Worm (Caenorhabditis elegans) whole organism, early embryonic: ENCODE data around the gene F41H8.1.
"Not testable (repeated sequence)": the region's sequence is repeated elsewhere in the genome, so short reads cannot be mapped to it uniquely, and the experiment has no call there.

Experiments used
- B0310.2 ChIP-seq: sonication (generic microtip); optimal IDR thresholded peaks from 2 replicates; lab custom pipeline; 2016; ENCODE audit warnings: mild to moderate bottlenecking, missing genetic modification characterization, missing compliant biosample characterization
- F13C5.2 ChIP-seq: sonication (generic microtip); optimal IDR thresholded peaks from 2 replicates; lab custom pipeline; 2017; ENCODE audit warnings: mild to moderate bottlenecking, missing genetic modification characterization, inconsistent platforms, missing compliant biosample characterization
- aly-1 ChIP-seq: sonication (generic microtip); optimal IDR thresholded peaks from 2 replicates; lab custom pipeline; 2016; ENCODE audit warnings: missing genetic modification characterization, missing compliant biosample characterization
- ama-1 ChIP-seq: fragments of 150-350 bp; optimal IDR thresholded peaks from 2 replicates; lab custom pipeline; 2014
- ceh-13 ChIP-seq: fragments of 200-800 bp; sonication (Bioruptor generic); optimal IDR thresholded peaks from 2 replicates; lab custom pipeline; 2018; ENCODE audit warnings: mild to moderate bottlenecking, missing genetic modification characterization, missing compliant biosample characterization
- ceh-36 ChIP-seq: sonication (generic microtip); optimal IDR thresholded peaks from 2 replicates; lab custom pipeline; 2016; ENCODE audit warnings: missing genetic modification characterization, inconsistent platforms, missing compliant biosample characterization
- ets-7 ChIP-seq: sonication (generic microtip); optimal IDR thresholded peaks from 2 replicates; lab custom pipeline; 2016; ENCODE audit warnings: missing genotype, missing genetic modification characterization, missing compliant biosample characterization
- flt-1 ChIP-seq: fragments of 200-800 bp; sonication (Bioruptor generic); IDR thresholded peaks from 2 replicates; pipeline ENCODE4 v1.3.6; 2022; ENCODE audit warnings: missing genetic modification characterization, missing compliant biosample characterization
- hmbx-1 ChIP-seq: sonication (generic microtip); optimal IDR thresholded peaks from 2 replicates; lab custom pipeline; 2016; ENCODE audit warnings: mild to moderate bottlenecking, missing genetic modification characterization, missing compliant biosample characterization
- hmg-4 ChIP-seq: fragments of 200-800 bp; sonication (Bioruptor generic); optimal IDR thresholded peaks from 2 replicates; lab custom pipeline; 2018; ENCODE audit warnings: mild to moderate bottlenecking, missing genetic modification characterization, missing compliant biosample characterization
- hnd-1 ChIP-seq: sonication (generic microtip); optimal IDR thresholded peaks from 2 replicates; lab custom pipeline; 2016; ENCODE audit warnings: missing genetic modification characterization, missing compliant biosample characterization
- pes-1 ChIP-seq: fragments of 200-800 bp; sonication (Bioruptor generic); IDR thresholded peaks from 2 replicates; pipeline ENCODE4 v1.3.6; 2022; ENCODE audit warnings: missing genetic modification reagents, missing genetic modification characterization, missing compliant biosample characterization
- scrt-1 ChIP-seq: fragments of 200-800 bp; sonication (Bioruptor generic); IDR thresholded peaks from 2 replicates; pipeline ENCODE4 v1.3.6; 2022; ENCODE audit warnings: missing genetic modification characterization, missing compliant biosample characterization
- sea-1 ChIP-seq: fragments of 200-800 bp; sonication (Bioruptor generic); conservative IDR thresholded peaks from 2 replicates; pipeline ENCODE4 v1.3.6; 2022; ENCODE audit warnings: missing genetic modification characterization, missing compliant biosample characterization
- tbx-11 ChIP-seq: fragments of 200-800 bp; sonication (Bioruptor generic); IDR thresholded peaks from 2 replicates; pipeline ENCODE4 v1.3.6; 2022; ENCODE audit warnings: missing genetic modification characterization, missing compliant biosample characterization
- tbx-37 ChIP-seq: fragments of 200-800 bp; sonication (Bioruptor generic); conservative IDR thresholded peaks from 2 replicates; pipeline ENCODE4 v1.3.6; 2022; ENCODE audit warnings: missing genetic modification reagents, missing genetic modification characterization, missing compliant biosample characterization
- tra-4 ChIP-seq: sonication (generic microtip); optimal IDR thresholded peaks from 2 replicates; lab custom pipeline; 2017; ENCODE audit warnings: missing genetic modification characterization, missing compliant biosample characterization

F41H8.1 gene

ce11 chrV:838984-839471, 5.6 kb downstream of the F41H8.1 start, which contains the start of the genes K09C6.7 and K09C6.10:
K09C6.7 (minus strand) TSS chrV:839084.
K09C6.10 (plus strand) TSS chrV:839421.
- TF ChIP-seq scrt-1 (GFP tag; lab: Robert Waterston, UW); ceh-13 (GFP tag; lab: Kevin White, UChicago); ama-1: not testable (repeated sequence)

- TF ChIP-seq hmg-4 (GFP tag; lab: Kevin White, UChicago) (no peak), pes-1 (GFP tag; lab: Robert Waterston, UW) (peak; percentile 47; the same call in 1 of the 2 replicates), B0310.2 (tag; lab: Kevin White, UChicago) (no peak)
Observed at ce11 chrV:842611-843010, 9.1 kb downstream of the F41H8.1 start.

- TF ChIP-seq tbx-11; scrt-1 (GFP tag; lab: Robert Waterston, UW); hmbx-1 (tag; lab: Kevin White, UChicago): not testable (repeated sequence)
Observed at ce11 chrV:843118-843517, 9.7 kb downstream of the F41H8.1 start, which contains the start of gene K09C6.8. K09C6.8 (minus strand) TSS chrV:843218.

- TF ChIP-seq hmbx-1 (tag; lab: Kevin White, UChicago), result no peak
- TF ChIP-seq hnd-1, result no peak
- no peak for TF ChIP-seq tbx-37 (GFP tag; lab: Robert Waterston, UW)
- TF ChIP-seq aly-1 (tag; lab: Kevin White, UChicago), result no peak
- TF ChIP-seq tra-4, result no peak
- TF ChIP-seq B0310.2 (tag; lab: Kevin White, UChicago), result no peak
- TF ChIP-seq scrt-1 (GFP tag; lab: Robert Waterston, UW), result no peak
- no peak for TF ChIP-seq F13C5.2 (tag; lab: Kevin White, UChicago)
- TF ChIP-seq tbx-11, result no peak
- no peak for TF ChIP-seq sea-1 (GFP tag; lab: Robert Waterston, UW)
- no peak for TF ChIP-seq hmg-4 (GFP tag; lab: Kevin White, UChicago)
- no peak for TF ChIP-seq ets-7 (tag; lab: Kevin White, UChicago)
- no peak for TF ChIP-seq ceh-13 (GFP tag; lab: Kevin White, UChicago)
- TF ChIP-seq flt-1 (GFP tag; lab: Robert Waterston, UW), result no peak
Observed at ce11 chrV:847521-847920, 14.1 kb downstream of the F41H8.1 start, which contains the start of gene srbc-13. srbc-13 (plus strand) TSS chrV:847821.

- TF ChIP-seq ama-1 (no peak), tra-4 (no peak), ceh-36 (tag; lab: Kevin White, UChicago) (no peak), B0310.2 (tag; lab: Kevin White, UChicago) (no peak), pes-1 (GFP tag; lab: Robert Waterston, UW) (no peak), tbx-37 (GFP tag; lab: Robert Waterston, UW) (no peak), flt-1 (GFP tag; lab: Robert Waterston, UW) (no peak), hnd-1 (no peak), aly-1 (tag; lab: Kevin White, UChicago) (no peak), hmg-4 (GFP tag; lab: Kevin White, UChicago) (no peak), tbx-11 (no peak), F13C5.2 (tag; lab: Kevin White, UChicago) (no peak), sea-1 (GFP tag; lab: Robert Waterston, UW) (no peak)
Observed at ce11 chrV:849042-849441, 15.6 kb downstream of the F41H8.1 start.

ce11 chrV:849512-849911, 16.0 kb downstream of the F41H8.1 start, which contains the start of gene srbc-12:
srbc-12 (plus strand) TSS chrV:849812.
- TF ChIP-seq tbx-11, result no peak
- no peak for TF ChIP-seq flt-1 (GFP tag; lab: Robert Waterston, UW)
- no peak for TF ChIP-seq ceh-36 (tag; lab: Kevin White, UChicago)
- no peak for TF ChIP-seq B0310.2 (tag; lab: Kevin White, UChicago)
- TF ChIP-seq F13C5.2 (tag; lab: Kevin White, UChicago), result no peak
- no peak for TF ChIP-seq scrt-1 (GFP tag; lab: Robert Waterston, UW)
- no peak for TF ChIP-seq pes-1 (GFP tag; lab: Robert Waterston, UW)
- no peak for TF ChIP-seq hnd-1
- TF ChIP-seq sea-1 (GFP tag; lab: Robert Waterston, UW), result no peak
- TF ChIP-seq ama-1, result no peak

- no peak for TF ChIP-seq B0310.2 (tag; lab: Kevin White, UChicago)
- no peak for TF ChIP-seq pes-1 (GFP tag; lab: Robert Waterston, UW)
- TF ChIP-seq sea-1 (GFP tag; lab: Robert Waterston, UW), result no peak
- TF ChIP-seq ama-1, result no peak
- no peak for TF ChIP-seq hmbx-1 (tag; lab: Kevin White, UChicago)
- TF ChIP-seq ceh-13 (GFP tag; lab: Kevin White, UChicago), result no peak
- no peak for TF ChIP-seq aly-1 (tag; lab: Kevin White, UChicago)
- no peak for TF ChIP-seq ceh-36 (tag; lab: Kevin White, UChicago)
- no peak for TF ChIP-seq flt-1 (GFP tag; lab: Robert Waterston, UW)
- TF ChIP-seq scrt-1 (GFP tag; lab: Robert Waterston, UW), result no peak
- TF ChIP-seq tra-4, result no peak
- no peak for TF ChIP-seq hnd-1
Observed at ce11 chrV:852184-852583, 18.7 kb downstream of the F41H8.1 start, which contains the start of gene K09C6.3. K09C6.3 (plus strand) TSS chrV:852484.

ce11 chrV:854966-855365, 21.5 kb downstream of the F41H8.1 start, which contains the start of gene K09C6.9:
K09C6.9 (minus strand) TSS chrV:855066.
- TF ChIP-seq pes-1 (GFP tag; lab: Robert Waterston, UW) (no peak), scrt-1 (GFP tag; lab: Robert Waterston, UW) (no peak), ceh-13 (GFP tag; lab: Kevin White, UChicago) (no peak), ama-1 (no peak), sea-1 (GFP tag; lab: Robert Waterston, UW) (no peak), tbx-11 (no peak), tbx-37 (GFP tag; lab: Robert Waterston, UW) (no peak), hmg-4 (GFP tag; lab: Kevin White, UChicago) (no peak), hnd-1 (no peak), hmbx-1 (tag; lab: Kevin White, UChicago) (no peak), B0310.2 (tag; lab: Kevin White, UChicago) (no peak), F13C5.2 (tag; lab: Kevin White, UChicago) (no peak), flt-1 (GFP tag; lab: Robert Waterston, UW) (no peak), ceh-36 (tag; lab: Kevin White, UChicago) (no peak), aly-1 (tag; lab: Kevin White, UChicago) (no peak), ets-7 (tag; lab: Kevin White, UChicago) (no peak)
